Worm (Caenorhabditis elegans) whole organism, young adult: ENCODE results near the gene C52E4.7.
A peak's percentile ranks its signal among the peaks of the same experiment; 100 is the strongest.

ENCODE experiments used
- C06A6.2 ChIP-seq: fragments of 200-800 bp; sonication (Bioruptor generic); conservative IDR thresholded peaks from 2 replicates; pipeline ENCODE4 v1.3.6; 2022; ENCODE audit warnings: missing genetic modification characterization, missing compliant biosample characterization
- C17E4.6 ChIP-seq: fragments of 200-800 bp; sonication (Bioruptor generic); IDR thresholded peaks from 2 replicates; pipeline ENCODE4 v1.3.6; 2022; ENCODE audit warnings: missing genetic modification reagents, missing genetic modification characterization, missing compliant biosample characterization
- F10E7.11 ChIP-seq: sonication (generic microtip); optimal IDR thresholded peaks from 2 replicates; lab custom pipeline; 2017; ENCODE audit warnings: mild to moderate bottlenecking, missing genetic modification characterization, moderate library complexity, missing compliant biosample characterization
- F49E8.2 ChIP-seq: sonication (generic microtip); optimal IDR thresholded peaks from 3 replicates; lab custom pipeline; 2017; ENCODE audit warnings: missing genetic modification characterization, mild to moderate bottlenecking, missing compliant biosample characterization, antibody characterized with exemption, moderate library complexity; ENCODE audit not compliant: insufficient read depth
- F55B11.4 ChIP-seq: sonication (generic microtip); optimal IDR thresholded peaks from 2 replicates; lab custom pipeline; 2016; ENCODE audit warnings: missing compliant biosample characterization, missing genetic modification characterization, borderline replicate concordance; ENCODE audit not compliant: insufficient read depth
- F57A8.1 ChIP-seq: fragments of 200-800 bp; sonication (Bioruptor generic); optimal IDR thresholded peaks from 2 replicates; lab custom pipeline; 2018; ENCODE audit warnings: mild to moderate bottlenecking, missing genetic modification characterization, moderate library complexity, missing compliant biosample characterization
- T07F8.4 ChIP-seq: sonication (generic microtip); optimal IDR thresholded peaks from 2 replicates; lab custom pipeline; 2016; ENCODE audit warnings: mild to moderate bottlenecking, missing genetic modification characterization, moderate library complexity, missing compliant biosample characterization
- Y53F4B.3 ChIP-seq: fragments of 200-800 bp; sonication (Bioruptor generic); IDR thresholded peaks from 2 replicates; pipeline ENCODE4 v1.3.6; 2022; ENCODE audit warnings: missing genetic modification reagents, missing genetic modification characterization, missing compliant biosample characterization
- Y53G8AR.9 ChIP-seq: fragments of 200-800 bp; sonication (Bioruptor generic); conservative IDR thresholded peaks from 2 replicates; pipeline ENCODE4 v1.3.6; 2022; ENCODE audit warnings: missing genetic modification reagents, missing genetic modification characterization, missing compliant biosample characterization
- attf-5 ChIP-seq: fragments of 200-800 bp; sonication (Bioruptor generic); optimal IDR thresholded peaks from 2 replicates; lab custom pipeline; 2018; ENCODE audit warnings: mild to moderate bottlenecking, missing genetic modification characterization, missing compliant biosample characterization
- attf-6 ChIP-seq: fragments of 200-800 bp; sonication (Bioruptor generic); IDR thresholded peaks from 2 replicates; pipeline ENCODE4 v1.3.6; 2022; ENCODE audit warnings: missing genetic modification reagents, missing genetic modification characterization, missing compliant biosample characterization
- cebp-2 ChIP-seq: fragments of 200-800 bp; sonication (Bioruptor generic); IDR thresholded peaks from 2 replicates; pipeline ENCODE4 v1.3.6; 2022; ENCODE audit warnings: missing genetic modification characterization, missing compliant biosample characterization
- dpff-1 ChIP-seq: sonication (generic microtip); optimal IDR thresholded peaks from 2 replicates; lab custom pipeline; 2017; ENCODE audit warnings: mild to moderate bottlenecking, missing genetic modification characterization, missing compliant biosample characterization
- egl-44 ChIP-seq: fragments of 200-800 bp; sonication (Bioruptor generic); IDR thresholded peaks from 2 replicates; pipeline ENCODE4 v1.3.6; 2022; ENCODE audit warnings: missing genetic modification reagents, missing genetic modification characterization, missing compliant biosample characterization
- egrh-3 ChIP-seq: fragments of 200-800 bp; sonication (Bioruptor generic); IDR thresholded peaks from 2 replicates; pipeline ENCODE4 v1.3.6; 2022; ENCODE audit warnings: missing genetic modification reagents, missing genetic modification characterization, missing compliant biosample characterization
- ets-4 ChIP-seq: fragments of 200-800 bp; sonication (Bioruptor generic); optimal IDR thresholded peaks from 2 replicates; lab custom pipeline; 2018; ENCODE audit warnings: mild to moderate bottlenecking, missing genetic modification characterization, missing compliant biosample characterization
- fkh-3 ChIP-seq: sonication (generic microtip); optimal IDR thresholded peaks from 2 replicates; lab custom pipeline; 2016; ENCODE audit warnings: mild to moderate bottlenecking, missing genetic modification characterization, missing compliant biosample characterization
- him-1 ChIP-seq: sonication (generic microtip); optimal IDR thresholded peaks from 2 replicates; lab custom pipeline; 2016; ENCODE audit warnings: missing genotype, missing genetic modification reagents, missing genetic modification characterization, missing compliant biosample characterization
- hrde-1 ChIP-seq: sonication (generic microtip); optimal IDR thresholded peaks from 2 replicates; lab custom pipeline; 2016; ENCODE audit warnings: missing genetic modification characterization, mild to moderate bottlenecking, missing compliant biosample characterization, moderate library complexity, missing genotype, missing genetic modification reagents, borderline replicate concordance
- let-526 ChIP-seq: fragments of 200-800 bp; sonication (Bioruptor generic); IDR thresholded peaks from 2 replicates; pipeline ENCODE4 v1.3.6; 2022; ENCODE audit warnings: missing genetic modification reagents, missing genetic modification characterization, missing compliant biosample characterization
- lin-35 ChIP-seq, 3 experiments: fragments of 150-350 bp in 2 of 3; sonication (generic microtip) in 1 of 3; optimal IDR thresholded peaks; 2 replicates each; lab custom pipeline; 2014 to 2018; ENCODE audit warnings: missing biosample characterization in 3 of 3, missing genetic modification characterization in 3 of 3, missing genetic modification reagents in 3 of 3
- lin-54 ChIP-seq: fragments of 200-800 bp; sonication (Bioruptor generic); optimal IDR thresholded peaks from 2 replicates; lab custom pipeline; 2018; ENCODE audit warnings: mild to moderate bottlenecking, missing genetic modification characterization, missing compliant biosample characterization
- lsy-27 ChIP-seq: sonication (generic microtip); optimal IDR thresholded peaks from 2 replicates; lab custom pipeline; 2017; ENCODE audit warnings: missing genetic modification characterization, mild to moderate bottlenecking, missing compliant biosample characterization, antibody characterized with exemption, missing genotype, borderline replicate concordance; ENCODE audit not compliant: insufficient read depth
- madf-8 ChIP-seq: fragments of 200-800 bp; sonication (Bioruptor generic); conservative IDR thresholded peaks from 2 replicates; pipeline ENCODE4 v1.3.6; 2022; ENCODE audit warnings: missing genetic modification reagents, missing genetic modification characterization, missing compliant biosample characterization
- mcd-1 ChIP-seq: fragments of 200-800 bp; sonication (Bioruptor generic); IDR thresholded peaks from 2 replicates; pipeline ENCODE4 v1.3.6; 2022; ENCODE audit warnings: missing genetic modification reagents, missing genetic modification characterization, missing compliant biosample characterization
- mes-4 ChIP-seq: sonication (generic microtip); optimal IDR thresholded peaks from 2 replicates; lab custom pipeline; 2016; ENCODE audit warnings: missing genotype, missing genetic modification characterization, missing compliant biosample characterization
- nfya-1 ChIP-seq: sonication (generic microtip); optimal IDR thresholded peaks from 2 replicates; lab custom pipeline; 2017; ENCODE audit warnings: antibody characterized with exemption, missing compliant biosample characterization, missing genetic modification characterization, borderline replicate concordance; ENCODE audit not compliant: insufficient read depth
- nfya-2 ChIP-seq: fragments of 200-800 bp; sonication (Bioruptor generic); IDR thresholded peaks from 2 replicates; pipeline ENCODE4 v1.3.6; 2022; ENCODE audit warnings: missing genetic modification reagents, missing genetic modification characterization, missing compliant biosample characterization
- nfyb-1 ChIP-seq: fragments of 200-800 bp; sonication (Bioruptor generic); IDR thresholded peaks from 2 replicates; pipeline ENCODE4 v1.3.6; 2022; ENCODE audit warnings: missing genetic modification reagents, missing genetic modification characterization, missing compliant biosample characterization
- nhr-80 ChIP-seq: sonication (generic microtip); optimal IDR thresholded peaks from 2 replicates; lab custom pipeline; 2016; ENCODE audit warnings: missing genetic modification characterization, missing compliant biosample characterization
- pha-4 ChIP-seq: fragments of 150-350 bp; sonication (generic microtip); optimal IDR thresholded peaks from 2 replicates; lab custom pipeline; 2014; ENCODE audit warnings: missing biosample characterization, missing genetic modification reagents, missing genetic modification characterization
- repo-1 ChIP-seq: sonication (generic microtip); optimal IDR thresholded peaks from 2 replicates; lab custom pipeline; 2017; ENCODE audit warnings: mild to moderate bottlenecking, missing genetic modification characterization, missing compliant biosample characterization
- sdz-38 ChIP-seq: sonication (generic microtip); optimal IDR thresholded peaks from 2 replicates; lab custom pipeline; 2016; ENCODE audit warnings: missing genotype, missing genetic modification characterization, missing compliant biosample characterization
- snpc-1.1 ChIP-seq: sonication (generic microtip); optimal IDR thresholded peaks from 2 replicates; lab custom pipeline; 2017; ENCODE audit warnings: missing genetic modification characterization, mild to moderate bottlenecking, missing compliant biosample characterization, antibody characterized with exemption, moderate library complexity, missing genotype, missing genetic modification reagents; ENCODE audit not compliant: insufficient read depth
- snpc-1.3 ChIP-seq: sonication (generic microtip); optimal IDR thresholded peaks from 2 replicates; lab custom pipeline; 2017; ENCODE audit warnings: missing genetic modification characterization, mild to moderate bottlenecking, missing compliant biosample characterization, antibody characterized with exemption, moderate library complexity, missing genotype, missing genetic modification reagents; ENCODE audit not compliant: insufficient read depth
- unc-130 ChIP-seq: sonication (generic microtip); optimal IDR thresholded peaks from 2 replicates; lab custom pipeline; 2016; ENCODE audit warnings: missing genetic modification reagents, missing genetic modification characterization, missing compliant biosample characterization
- xnd-1 ChIP-seq: sonication (generic microtip); optimal IDR thresholded peaks from 2 replicates; lab custom pipeline; 2016; ENCODE audit warnings: missing genotype, missing genetic modification reagents, missing genetic modification characterization, missing compliant biosample characterization
- zfh-2 ChIP-seq: fragments of 200-800 bp; sonication (Bioruptor generic); conservative IDR thresholded peaks from 2 replicates; pipeline ENCODE4 v1.3.6; 2022; ENCODE audit warnings: missing genetic modification reagents, missing genetic modification characterization, missing compliant biosample characterization
- ztf-18 ChIP-seq: sonication (generic microtip); optimal IDR thresholded peaks from 2 replicates; lab custom pipeline; 2016; ENCODE audit warnings: missing genotype, mild to moderate bottlenecking, missing genetic modification characterization, missing compliant biosample characterization
- ztf-22 ChIP-seq: fragments of 200-800 bp; sonication (Bioruptor generic); optimal IDR thresholded peaks from 2 replicates; lab custom pipeline; 2018; ENCODE audit warnings: mild to moderate bottlenecking, missing genetic modification characterization, moderate library complexity, missing compliant biosample characterization

Gene C52E4.7

ce11 chrV:12038783-12039182 is 44.7 kb downstream of the C52E4.7 start (continued):
- no peak for TF ChIP-seq nfya-2
- TF ChIP-seq him-1 (tag; lab: Kevin White, UChicago) = no peak
- TF ChIP-seq F57A8.1 (GFP tag; lab: Kevin White, UChicago) = no peak
- TF ChIP-seq egrh-3 = peak; percentile 63; the same call in 1 of the 2 replicates
- no peak for TF ChIP-seq T07F8.4 (tag; lab: Kevin White, UChicago)
- no peak for TF ChIP-seq snpc-1.3 (tag; lab: Kevin White, UChicago)
- TF ChIP-seq sdz-38 (tag; lab: Kevin White, UChicago) = no peak
- TF ChIP-seq dpff-1 = no peak
- TF ChIP-seq repo-1 (tag; lab: Kevin White, UChicago) = no peak
- TF ChIP-seq xnd-1 = no peak
- no peak for TF ChIP-seq nfya-1
- no peak for TF ChIP-seq let-526 (GFP tag; lab: Robert Waterston, UW)
- no peak for TF ChIP-seq pha-4 (tag; lab: Kevin White, UChicago)
- TF ChIP-seq C17E4.6 = no peak
- no peak for TF ChIP-seq lin-35 (GFP tag; optimal IDR thresholded peaks at IDR 0.05; lab: Kevin White, UChicago)
- no peak for TF ChIP-seq nhr-80 (tag; lab: Kevin White, UChicago)
- TF ChIP-seq C06A6.2 (GFP tag; lab: Robert Waterston, UW) = no peak
- TF ChIP-seq madf-8 (GFP tag; lab: Robert Waterston, UW) = no peak
- TF ChIP-seq attf-6 (GFP tag; lab: Robert Waterston, UW) = no peak
- no peak for TF ChIP-seq snpc-1.1 (tag; lab: Kevin White, UChicago)
- TF ChIP-seq F55B11.4 (tag; lab: Kevin White, UChicago) = no peak
- no peak for TF ChIP-seq egl-44 (GFP tag; lab: Robert Waterston, UW)
- no peak for TF ChIP-seq unc-130
- TF ChIP-seq lsy-27 (tag; lab: Kevin White, UChicago) = no peak
- TF ChIP-seq ztf-18 (tag; lab: Kevin White, UChicago) = peak; percentile 20
- no peak for TF ChIP-seq mes-4 (tag; lab: Kevin White, UChicago)
- no peak for TF ChIP-seq fkh-3 (tag; lab: Kevin White, UChicago)
- no peak for TF ChIP-seq lin-54 (GFP tag; lab: Kevin White, UChicago)
- TF ChIP-seq ets-4 (GFP tag; lab: Kevin White, UChicago) = no peak
- no peak for TF ChIP-seq hrde-1 (tag; lab: Kevin White, UChicago)
- no peak for TF ChIP-seq Y53G8AR.9
- TF ChIP-seq Y53F4B.3 (GFP tag; lab: Robert Waterston, UW) = no peak
- no peak for TF ChIP-seq attf-5 (GFP tag; lab: Kevin White, UChicago)
- no peak for TF ChIP-seq ztf-22 (GFP tag; lab: Kevin White, UChicago)

- TF ChIP-seq cebp-2 (GFP tag; lab: Robert Waterston, UW) (0 out of 2 replicates have a peak, but pooled peaks have one; percentile 40), F49E8.2 (tag; lab: Kevin White, UChicago) (no peak), dpff-1 (no peak), zfh-2 (GFP tag; lab: Robert Waterston, UW) (peak; percentile 84), F10E7.11 (tag; lab: Kevin White, UChicago) (no peak), mcd-1 (GFP tag; lab: Robert Waterston, UW) (0 out of 2 replicates have a peak, but pooled peaks have one; percentile 23), nfyb-1 (0 out of 2 replicates have a peak, but pooled peaks have one; percentile 25), F57A8.1 (GFP tag; lab: Kevin White, UChicago) (no peak)
Measured at ce11 chrV:12039755-12040154, 45.7 kb downstream of the C52E4.7 start.
